Worm (Caenorhabditis elegans) whole organism, L4/young adult: ENCODE measurements around the gene acl-12.

Experiments
- W03F9.2 ChIP-seq: fragments of 150-350 bp; optimal IDR thresholded peaks from 2 replicates; lab custom pipeline; 2014; ENCODE audit warnings: missing biosample characterization, missing genetic modification characterization
- dao-5 ChIP-seq: sonication (generic microtip); optimal IDR thresholded peaks from 2 replicates; lab custom pipeline; 2016; ENCODE audit warnings: missing genotype, missing genetic modification characterization, moderate library complexity, missing compliant biosample characterization
- him-1 ChIP-seq: sonication (generic microtip); optimal IDR thresholded peaks from 2 replicates; lab custom pipeline; 2016; ENCODE audit warnings: missing genotype, missing genetic modification reagents, missing genetic modification characterization, missing compliant biosample characterization

DNA sequence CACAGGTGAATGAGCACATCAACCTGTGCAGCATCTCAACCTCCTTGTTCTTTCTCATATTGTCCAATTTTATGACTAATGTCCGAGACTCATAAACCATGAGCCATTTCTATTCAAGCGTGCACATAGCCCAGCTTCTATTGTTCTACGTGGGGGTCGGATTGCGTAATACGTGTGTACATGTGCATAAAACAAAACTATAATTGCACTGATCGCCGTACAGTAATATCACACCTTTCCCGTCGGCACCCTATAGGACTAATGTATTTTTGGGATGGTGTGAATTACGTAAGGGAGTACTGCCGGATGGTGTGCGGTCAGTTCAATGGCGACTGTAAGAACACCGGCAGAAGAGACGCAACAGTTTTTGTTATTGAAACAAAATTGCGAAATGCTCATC lies 27.5 kb upstream of the acl-12 start:
- TF ChIP-seq W03F9.2 (tag; lab: Kevin White, UChicago) (no peak), him-1 (tag; lab: Kevin White, UChicago) (no peak), dao-5 (tag; lab: Kevin White, UChicago) (no peak)
